Fruit fly (Drosophila melanogaster): ENCODE results near the gene beat-Vc.

beat-Vc gene

DNA sequence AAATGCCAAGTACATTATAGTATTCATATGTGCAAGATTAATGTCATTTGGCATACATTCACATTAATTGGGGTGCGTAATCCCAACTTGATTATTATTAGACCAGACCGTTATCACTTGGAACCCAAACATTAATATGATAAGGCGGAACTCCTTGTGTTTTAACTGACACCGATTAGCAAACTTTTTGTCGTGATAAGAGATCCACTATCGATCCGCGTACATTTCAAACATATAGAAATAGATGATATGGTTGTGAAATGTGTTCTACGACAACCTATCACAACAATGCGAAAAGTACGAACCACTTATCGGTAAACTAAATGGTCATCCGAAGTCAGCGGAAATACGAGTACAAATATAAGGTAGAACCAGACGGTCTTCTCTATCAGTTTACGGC, 43.8 kb downstream of the beat-Vc start, which contains the start of gene Ugt37A2:
TSS of gene Ugt37A2 (plus strand) at position 396 of the 400 bp plus-strand sequence.
- TF ChIP-seq CG14655 (GFP tag; optimal IDR thresholded peaks at IDR 0.05) (no peak), CG17806 (tag; optimal IDR thresholded peaks at IDR 0.05) (no peak), CG12605 (GFP tag; IDR thresholded peaks at IDR 0.05) (no peak)

DNA sequence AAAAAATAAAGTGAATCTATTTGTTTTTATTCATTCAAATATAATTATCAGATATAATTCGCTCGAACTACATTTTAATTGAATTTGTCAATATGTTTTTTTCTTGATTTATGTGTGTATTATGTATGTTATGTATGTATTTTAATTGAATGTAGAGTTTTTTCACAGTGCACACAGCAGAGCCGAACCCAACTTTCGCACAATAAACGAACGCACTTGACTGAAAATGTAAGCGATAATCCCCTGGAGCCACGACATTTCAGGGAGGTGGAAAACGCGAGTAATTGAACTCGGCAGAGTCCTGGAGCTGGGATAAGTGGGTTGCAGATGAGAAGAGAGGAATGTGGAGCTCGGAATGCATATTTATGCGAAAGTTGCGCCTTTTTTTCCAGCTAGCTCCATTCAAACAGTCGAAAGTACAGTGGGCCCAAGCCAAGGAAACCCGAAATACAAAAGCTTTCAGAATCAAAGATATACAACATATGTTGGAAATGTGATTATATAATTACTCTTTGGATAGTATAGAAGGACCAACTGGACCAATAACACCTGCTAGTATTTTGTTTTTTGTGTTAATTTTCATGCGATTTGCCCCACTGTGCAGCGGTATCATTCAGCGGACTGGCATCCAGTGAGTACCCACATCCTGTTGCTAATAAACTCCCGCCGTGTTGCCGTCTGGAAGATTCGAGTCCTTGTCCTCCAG, 54.9 kb downstream of the beat-Vc start:
- TF ChIP-seq CG32121 (GFP tag; IDR thresholded peaks at IDR 0.05) (no peak), Pif1A (GFP tag; optimal IDR thresholded peaks at IDR 0.05) (peak; percentile 7), CG9948 (tag; optimal IDR thresholded peaks at IDR 0.05) (peak; percentile 12), CG8159 (tag; optimal IDR thresholded peaks at IDR 0.05) (peak; percentile 38), CG15710 (tag; optimal IDR thresholded peaks at IDR 0.05) (peak; percentile 10), EcR (GFP tag; optimal IDR thresholded peaks at IDR 0.05) (no peak), fd96Ca (GFP tag; IDR thresholded peaks at IDR 0.05) (0 out of 3 replicates have a peak, but pooled peaks have one; percentile 9), CG34367 (tag; optimal IDR thresholded peaks at IDR 0.05) (peak; percentile 11), CG14655 (GFP tag; optimal IDR thresholded peaks at IDR 0.05) (peak; percentile 10)

DNA sequence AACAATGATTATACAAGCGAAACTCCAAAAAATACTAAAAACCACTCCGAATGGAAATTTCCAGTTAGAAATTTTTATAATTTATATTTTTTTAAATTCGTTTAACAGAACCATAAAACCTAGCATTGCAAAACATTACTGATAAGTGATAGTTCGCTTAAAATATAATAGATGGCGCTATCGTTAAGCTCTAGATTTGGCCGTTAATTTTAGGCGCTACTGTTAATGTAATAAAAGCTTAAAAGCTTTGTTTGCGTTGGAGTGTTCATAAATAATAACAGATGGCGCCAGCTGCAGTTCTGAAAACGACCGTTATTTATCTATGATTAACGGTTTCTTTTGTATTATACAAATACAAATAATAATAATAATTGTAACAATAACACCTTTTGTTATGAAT, 59.3 kb downstream of the beat-Vc start:
- no peak for TF ChIP-seq CG10348 (GFP tag; IDR thresholded peaks at IDR 0.05)
- TF ChIP-seq Pif1A (GFP tag; optimal IDR thresholded peaks at IDR 0.05), result no peak
- no peak for TF ChIP-seq EcR (GFP tag; optimal IDR thresholded peaks at IDR 0.05)
- no peak for TF ChIP-seq CG17806 (tag; optimal IDR thresholded peaks at IDR 0.05)
- no peak for TF ChIP-seq rn (GFP tag; IDR thresholded peaks at IDR 0.05)
- no peak for TF ChIP-seq CG34367 (tag; optimal IDR thresholded peaks at IDR 0.05)
- no peak for TF ChIP-seq fd96Ca (GFP tag; IDR thresholded peaks at IDR 0.05)
- no peak for TF ChIP-seq Pif1B (GFP tag; optimal IDR thresholded peaks at IDR 0.05)
- TF ChIP-seq D1 (tag; optimal IDR thresholded peaks at IDR 0.05), result no peak
- TF ChIP-seq CG32121 (GFP tag; IDR thresholded peaks at IDR 0.05), result no peak
- TF ChIP-seq CG8301 (tag; optimal IDR thresholded peaks at IDR 0.05), result no peak

DNA sequence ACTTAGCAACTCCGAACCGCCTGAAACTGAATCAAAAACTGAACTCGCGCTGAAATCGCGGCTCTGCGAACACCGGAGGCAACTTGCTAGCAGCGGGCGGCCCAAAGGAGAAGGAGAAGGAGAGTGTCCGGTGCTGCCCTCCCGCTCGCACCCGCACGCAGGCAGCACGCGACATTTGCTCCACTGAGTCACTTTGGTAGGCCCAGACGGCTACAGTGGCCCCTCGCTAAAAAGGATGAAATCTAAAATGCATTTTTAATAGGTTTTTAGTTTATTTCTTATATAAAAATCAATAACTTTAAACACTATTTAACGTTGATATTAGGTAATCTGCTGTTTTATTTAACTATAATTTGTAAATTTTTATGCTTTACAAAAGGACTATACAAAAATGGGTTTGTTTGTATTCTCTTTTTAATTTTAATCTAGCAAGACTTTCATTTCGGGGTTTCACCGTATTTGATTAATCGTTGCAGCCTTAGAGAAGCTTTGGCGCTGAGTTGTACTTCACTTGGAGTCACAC, 60.6 kb downstream of the beat-Vc start, which contains the start of gene Men:
TSS of gene Men (minus strand) at position 51 of the 523 bp plus-strand sequence.
- TF ChIP-seq CG17806 (tag; optimal IDR thresholded peaks at IDR 0.05) (peak; percentile 28), CG32121 (GFP tag; IDR thresholded peaks at IDR 0.05) (peak; percentile 76), CG8301 (tag; optimal IDR thresholded peaks at IDR 0.05) (peak; percentile 47), CG12605 (GFP tag; IDR thresholded peaks at IDR 0.05) (0 out of 2 replicates have a peak, but pooled peaks have one; percentile 33), CG34367 (tag; optimal IDR thresholded peaks at IDR 0.05) (no peak), CG15710 (tag; optimal IDR thresholded peaks at IDR 0.05) (peak; percentile 68), EcR (GFP tag; optimal IDR thresholded peaks at IDR 0.05) (no peak), rn (GFP tag; IDR thresholded peaks at IDR 0.05) (peak; percentile 57), CG13204 (GFP tag; optimal IDR thresholded peaks at IDR 0.05) (peak; percentile 52), CG10348 (GFP tag; IDR thresholded peaks at IDR 0.05) (peak; percentile 45; the same call in 1 of the 2 replicates), CG9948 (tag; optimal IDR thresholded peaks at IDR 0.05) (peak; percentile 56), Snoo (tag; optimal IDR thresholded peaks at IDR 0.05) (peak; percentile 53), CG4496 (GFP tag; IDR thresholded peaks at IDR 0.05) (peak; percentile 75), CG14655 (GFP tag; optimal IDR thresholded peaks at IDR 0.05) (peak; percentile 60), CG8159 (tag; optimal IDR thresholded peaks at IDR 0.05) (peak; percentile 65), fd96Ca (GFP tag; IDR thresholded peaks at IDR 0.05) (peak; percentile 47; the same call in 1 of the 3 replicates), Ets98B (GFP tag; IDR thresholded peaks at IDR 0.05) (peak; percentile 25; the same call in 1 of the 2 replicates), gl (tag; optimal IDR thresholded peaks at IDR 0.05) (no peak), Pif1B (GFP tag; optimal IDR thresholded peaks at IDR 0.05) (peak; percentile 3), Pif1A (GFP tag; optimal IDR thresholded peaks at IDR 0.05) (peak; percentile 41), D1 (tag; optimal IDR thresholded peaks at IDR 0.05) (no peak)

DNA sequence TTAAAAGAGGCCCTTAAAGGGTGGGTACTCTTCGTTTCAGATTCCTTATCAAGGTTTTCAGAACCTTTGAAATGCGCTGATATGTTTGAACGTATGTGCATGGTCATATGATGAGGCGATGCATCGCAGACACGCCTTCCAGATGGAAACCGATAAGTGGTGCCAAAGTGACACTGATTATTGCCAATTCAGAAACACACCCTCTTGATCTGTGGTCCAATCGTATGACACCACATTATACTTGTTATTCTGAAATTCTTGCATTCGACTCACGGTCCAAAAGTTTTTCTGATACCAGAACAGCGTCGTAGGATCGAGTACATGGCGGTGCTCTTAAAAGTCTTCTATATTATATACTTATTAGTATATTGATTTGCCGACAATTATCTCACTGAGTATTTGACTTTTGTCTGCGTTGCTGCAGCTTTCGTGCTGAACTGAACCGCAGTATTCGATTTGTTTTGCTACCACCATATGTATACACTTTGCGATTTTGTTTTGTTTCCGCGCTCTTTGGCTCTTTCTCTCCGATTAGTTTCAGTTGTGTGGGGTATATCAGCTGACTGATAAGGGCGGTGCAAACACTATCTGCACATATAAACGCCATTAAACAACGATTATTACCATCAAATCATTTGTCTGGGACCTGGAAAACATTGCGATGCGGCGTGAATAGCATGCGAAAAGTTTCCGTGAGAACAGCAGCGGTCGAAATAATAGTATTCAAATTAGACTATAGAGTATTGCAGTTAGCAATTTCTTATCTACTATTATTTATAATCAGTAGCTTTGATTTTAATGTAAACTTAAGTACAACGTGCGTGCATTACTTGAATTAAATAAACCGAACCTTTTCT, 62.4 kb downstream of the beat-Vc start:
- TF ChIP-seq CG15710 (tag; optimal IDR thresholded peaks at IDR 0.05) (peak; percentile 18), gl (tag; optimal IDR thresholded peaks at IDR 0.05) (no peak), CG8301 (tag; optimal IDR thresholded peaks at IDR 0.05) (no peak), fd96Ca (GFP tag; IDR thresholded peaks at IDR 0.05) (no peak; the same call in 2 of the 3 replicates), CG12605 (GFP tag; IDR thresholded peaks at IDR 0.05) (no peak), EcR (GFP tag; optimal IDR thresholded peaks at IDR 0.05) (no peak), CG14655 (GFP tag; optimal IDR thresholded peaks at IDR 0.05) (peak; percentile 4)
